Worm (Caenorhabditis elegans): ENCODE data around the gene EEED8.15.
A peak's percentile ranks its signal among the peaks of the same experiment; 100 is the strongest.

- TF ChIP-seq nhr-237 (tag; optimal IDR thresholded peaks at IDR 0.05) = no peak
- peak; percentile 92 for TF ChIP-seq unc-62 (GFP tag; optimal IDR thresholded peaks at IDR 0.05)
- no peak for TF ChIP-seq ceh-43 (GFP tag; optimal IDR thresholded peaks at IDR 0.05)
- TF ChIP-seq hlh-1 (tag; optimal IDR thresholded peaks at IDR 0.05) = no peak
- TF ChIP-seq elt-1 (tag; optimal IDR thresholded peaks at IDR 0.05; ENCODE audit: borderline replicate concordance, insufficient read depth) = no peak
- peak; percentile 18 for TF ChIP-seq pha-4 (tag; optimal IDR thresholded peaks at IDR 0.05)
- no peak for TF ChIP-seq nhr-28 (tag; optimal IDR thresholded peaks at IDR 0.05)
- peak; percentile 14 for TF ChIP-seq nhr-2 (tag; optimal IDR thresholded peaks at IDR 0.05)
- TF ChIP-seq sem-2 (GFP tag; optimal IDR thresholded peaks at IDR 0.05) = no peak
- TF ChIP-seq snpc-4 (tag; optimal IDR thresholded peaks at IDR 0.05) = no peak
- TF ChIP-seq mab-5 (tag; optimal IDR thresholded peaks at IDR 0.05) = peak; percentile 64
- TF ChIP-seq nhr-12 (tag; optimal IDR thresholded peaks at IDR 0.05) = no peak
Measured at ce11 chrII:5416204-5416764, 2.7 kb upstream of the EEED8.15 start, which contains the start of gene EEED8.2.
